Fruit fly (Drosophila melanogaster) whole organism, embryonic: ENCODE results near the gene Prosbeta6.

Source experiments
- ATbp ChIP-seq: fragments of 200-800 bp; sonication (Bioruptor generic); optimal IDR thresholded peaks from 2 replicates; lab custom pipeline; 2017; ENCODE audit warnings: missing biosample characterization, mild to moderate bottlenecking, missing genetic modification characterization, missing genetic modification reagents
- Ada2b ChIP-seq: fragments of 200-800 bp; sonication (Bioruptor generic); IDR thresholded peaks from 2 replicates; pipeline ENCODE4 v1.3.6; 2022; ENCODE audit warnings: missing biosample characterization, missing genetic modification characterization
- Antp ChIP-seq: fragments of 200-800 bp; sonication (Bioruptor generic); optimal IDR thresholded peaks from 3 replicates; lab custom pipeline; 2016; ENCODE audit warnings: missing biosample characterization, missing genetic modification characterization
- Bdp1 ChIP-seq: fragments of 200-800 bp; sonication (Bioruptor generic); optimal IDR thresholded peaks from 3 replicates; lab custom pipeline; 2016; ENCODE audit warnings: missing biosample characterization, missing genetic modification characterization
- CG10147 ChIP-seq: fragments of 200-800 bp; sonication (Bioruptor generic); optimal IDR thresholded peaks from 2 replicates; lab custom pipeline; 2019; ENCODE audit warnings: missing biosample characterization, mild to moderate bottlenecking, missing genetic modification characterization, moderate library complexity
- CG10565 ChIP-seq: fragments of 200-800 bp; sonication (Bioruptor generic); optimal IDR thresholded peaks from 3 replicates; lab custom pipeline; 2016; ENCODE audit warnings: missing biosample characterization, mild to moderate bottlenecking, missing genetic modification characterization
- CG12071 ChIP-seq: fragments of 200-800 bp; sonication (Bioruptor generic); optimal IDR thresholded peaks from 3 replicates; lab custom pipeline; 2018; ENCODE audit warnings: missing biosample characterization, mild to moderate bottlenecking, missing genetic modification characterization
- CG13424 ChIP-seq: fragments of 200-800 bp; sonication (Bioruptor generic); optimal IDR thresholded peaks from 2 replicates; lab custom pipeline; 2019; ENCODE audit warnings: missing biosample characterization, mild to moderate bottlenecking, missing genetic modification characterization, moderate library complexity
- CG15514 ChIP-seq: fragments of 200-800 bp; sonication (Bioruptor generic); optimal IDR thresholded peaks from 3 replicates; lab custom pipeline; 2017; ENCODE audit warnings: missing biosample characterization, missing genetic modification characterization, mild to moderate bottlenecking, moderate library complexity, missing genetic modification reagents
- CG15601 ChIP-seq: fragments of 200-800 bp; sonication (Bioruptor generic); optimal IDR thresholded peaks from 3 replicates; lab custom pipeline; 2019; ENCODE audit warnings: missing biosample characterization, mild to moderate bottlenecking, missing genetic modification characterization, moderate library complexity
- CG15696 ChIP-seq: fragments of 200-800 bp; sonication (Bioruptor generic); optimal IDR thresholded peaks from 2 replicates; lab custom pipeline; 2019; ENCODE audit warnings: missing biosample characterization, mild to moderate bottlenecking, missing genetic modification characterization, moderate library complexity
- CG16863 ChIP-seq: fragments of 200-800 bp; sonication (Bioruptor generic); optimal IDR thresholded peaks from 3 replicates; lab custom pipeline; 2016; ENCODE audit warnings: missing biosample characterization, missing genetic modification characterization
- CG17186 ChIP-seq: fragments of 200-800 bp; sonication (Bioruptor generic); optimal IDR thresholded peaks from 3 replicates; lab custom pipeline; 2017; ENCODE audit warnings: missing biosample characterization, missing genetic modification reagents, missing genetic modification characterization
- CG18599 ChIP-seq: fragments of 200-800 bp; sonication (Bioruptor generic); optimal IDR thresholded peaks from 3 replicates; lab custom pipeline; 2017; ENCODE audit warnings: missing biosample characterization, missing genetic modification characterization, mild to moderate bottlenecking, moderate library complexity, missing genetic modification reagents
- CG2116 ChIP-seq: fragments of 200-800 bp; sonication (Bioruptor generic); optimal IDR thresholded peaks from 3 replicates; lab custom pipeline; 2018; ENCODE audit warnings: missing biosample characterization, mild to moderate bottlenecking, missing genetic modification characterization
- CG3281 ChIP-seq: fragments of 200-800 bp; sonication (Bioruptor generic); optimal IDR thresholded peaks from 3 replicates; lab custom pipeline; 2017; ENCODE audit warnings: missing biosample characterization, mild to moderate bottlenecking, missing genetic modification characterization
- CG3407 ChIP-seq: fragments of 200-800 bp; sonication (Bioruptor generic); optimal IDR thresholded peaks from 2 replicates; lab custom pipeline; 2018; ENCODE audit warnings: missing biosample characterization, mild to moderate bottlenecking, missing genetic modification characterization
- CG43689 ChIP-seq: fragments of 200-800 bp; sonication (Bioruptor generic); IDR thresholded peaks from 2 replicates; pipeline ENCODE4 v1.3.6; 2022; ENCODE audit warnings: missing biosample characterization, missing genetic modification characterization
- CG4424 ChIP-seq: fragments of 200-800 bp; sonication (Bioruptor generic); optimal IDR thresholded peaks from 3 replicates; lab custom pipeline; 2016; ENCODE audit warnings: missing biosample characterization, missing genetic modification characterization
- CG6654 ChIP-seq: fragments of 200-800 bp; sonication (Bioruptor generic); optimal IDR thresholded peaks from 2 replicates; lab custom pipeline; 2017; ENCODE audit warnings: missing biosample characterization, mild to moderate bottlenecking, missing genetic modification characterization
- CG7963 ChIP-seq: fragments of 200-800 bp; sonication (Bioruptor generic); IDR thresholded peaks from 3 replicates; pipeline ENCODE4 v1.3.6; 2022; ENCODE audit warnings: missing biosample characterization, missing genetic modification characterization; ENCODE audit not compliant: partially characterized antibody
- CG8388 ChIP-seq: fragments of 200-800 bp; sonication (Bioruptor generic); optimal IDR thresholded peaks from 2 replicates; lab custom pipeline; 2019; ENCODE audit warnings: missing biosample characterization, mild to moderate bottlenecking, missing genetic modification characterization, moderate library complexity
- CG9437 ChIP-seq: fragments of 200-800 bp; sonication (Bioruptor generic); optimal IDR thresholded peaks from 2 replicates; lab custom pipeline; 2018; ENCODE audit warnings: missing biosample characterization, mild to moderate bottlenecking, missing genetic modification characterization
- CG9797 ChIP-seq: fragments of 200-800 bp; sonication (Bioruptor generic); optimal IDR thresholded peaks from 3 replicates; lab custom pipeline; 2018; ENCODE audit warnings: missing biosample characterization, mild to moderate bottlenecking, missing genetic modification characterization
- CG9876 ChIP-seq: fragments of 200-800 bp; sonication (Bioruptor generic); optimal IDR thresholded peaks from 2 replicates; lab custom pipeline; 2016; ENCODE audit warnings: missing biosample characterization, missing genetic modification characterization
- Camta ChIP-seq: fragments of 200-800 bp; sonication (Bioruptor generic); optimal IDR thresholded peaks from 2 replicates; lab custom pipeline; 2016; ENCODE audit warnings: missing biosample characterization, missing genetic modification characterization
- D19A ChIP-seq: fragments of 200-800 bp; optimal IDR thresholded peaks from 3 replicates; lab custom pipeline; 2019; ENCODE audit warnings: missing biosample characterization, mild to moderate bottlenecking, missing genetic modification characterization, moderate library complexity
- Doc3 ChIP-seq: fragments of 200-800 bp; sonication (Bioruptor generic); IDR thresholded peaks from 3 replicates; pipeline ENCODE4 v1.3.6; 2022; ENCODE audit warnings: missing biosample characterization, missing genetic modification characterization; ENCODE audit not compliant: partially characterized antibody
- Dp ChIP-seq: fragments of 200-800 bp; sonication (Bioruptor generic); optimal IDR thresholded peaks from 2 replicates; lab custom pipeline; 2018; ENCODE audit warnings: missing biosample characterization, mild to moderate bottlenecking, missing genetic modification characterization, moderate library complexity
- HLH4C ChIP-seq: fragments of 200-800 bp; sonication (Bioruptor generic); IDR thresholded peaks from 3 replicates; pipeline ENCODE4 v1.3.6; 2022; ENCODE audit warnings: missing biosample characterization, missing genetic modification characterization; ENCODE audit not compliant: partially characterized antibody
- HLH54F ChIP-seq: fragments of 200-800 bp; sonication (Bioruptor generic); optimal IDR thresholded peaks from 3 replicates; lab custom pipeline; 2016; ENCODE audit warnings: missing biosample characterization, missing genetic modification characterization
- HLHmδ ChIP-seq: fragments of 200-800 bp; sonication (Bioruptor generic); optimal IDR thresholded peaks from 2 replicates; lab custom pipeline; 2018; ENCODE audit warnings: missing biosample characterization, mild to moderate bottlenecking, missing genetic modification characterization, moderate library complexity
- Neu2 ChIP-seq: fragments of 200-800 bp; sonication (Bioruptor generic); optimal IDR thresholded peaks from 3 replicates; lab custom pipeline; 2016; ENCODE audit warnings: missing biosample characterization, missing genetic modification characterization, borderline replicate concordance
- Nf-YB ChIP-seq: fragments of 200-800 bp; sonication (Bioruptor generic); optimal IDR thresholded peaks from 3 replicates; lab custom pipeline; 2019; ENCODE audit warnings: missing biosample characterization, mild to moderate bottlenecking, missing genetic modification characterization, moderate library complexity
- Pdp1 ChIP-seq, 2 experiments: fragments of 200-800 bp; sonication (Bioruptor generic); optimal IDR thresholded peaks; 3 replicates each; lab custom pipeline; 2016; ENCODE audit warnings: missing biosample characterization in 2 of 2, missing genetic modification characterization in 2 of 2, mild to moderate bottlenecking in 1 of 2, moderate library complexity in 1 of 2
- Ptx1 ChIP-seq: fragments of 200-800 bp; sonication (Bioruptor generic); IDR thresholded peaks from 2 replicates; pipeline ENCODE4 v1.3.6; 2022; ENCODE audit warnings: missing biosample characterization, missing genetic modification characterization
- ap ChIP-seq: fragments of 200-800 bp; sonication (Bioruptor generic); IDR thresholded peaks from 2 replicates; pipeline ENCODE4 v1.3.6; 2022; ENCODE audit warnings: missing biosample characterization, missing genetic modification characterization
- bcd ChIP-seq: fragments of 200-800 bp; sonication (Bioruptor generic); optimal IDR thresholded peaks from 2 replicates; lab custom pipeline; 2017; ENCODE audit warnings: missing biosample characterization, mild to moderate bottlenecking, missing genetic modification characterization
- bowl ChIP-seq: fragments of 200-800 bp; sonication (Bioruptor generic); IDR thresholded peaks from 2 replicates; pipeline ENCODE4 v1.3.6; 2022; ENCODE audit warnings: missing biosample characterization, missing genetic modification characterization
- ems ChIP-seq: fragments of 200-800 bp; sonication (Bioruptor generic); optimal IDR thresholded peaks from 3 replicates; lab custom pipeline; 2016; ENCODE audit warnings: missing biosample characterization, missing genetic modification characterization
- en ChIP-seq: fragments of 200-800 bp; sonication (Bioruptor generic); optimal IDR thresholded peaks from 2 replicates; lab custom pipeline; 2016; ENCODE audit warnings: missing biosample characterization, missing genetic modification characterization
- fu2 ChIP-seq: fragments of 200-800 bp; sonication (Bioruptor generic); optimal IDR thresholded peaks from 2 replicates; lab custom pipeline; 2016; ENCODE audit warnings: missing biosample characterization, missing genetic modification characterization
- mam ChIP-seq: fragments of 200-800 bp; sonication (Bioruptor generic); optimal IDR thresholded peaks from 3 replicates; lab custom pipeline; 2016; ENCODE audit warnings: missing biosample characterization, missing genetic modification characterization
- nau ChIP-seq: fragments of 200-800 bp; sonication (Bioruptor generic); optimal IDR thresholded peaks from 3 replicates; lab custom pipeline; 2017; ENCODE audit warnings: missing biosample characterization, mild to moderate bottlenecking, missing genetic modification characterization, missing genetic modification reagents
- pho ChIP-seq: fragments of 200-800 bp; sonication (Bioruptor generic); optimal IDR thresholded peaks from 2 replicates; lab custom pipeline; 2016; ENCODE audit warnings: missing biosample characterization, missing genetic modification characterization
- phol ChIP-seq: fragments of 200-800 bp; sonication (Bioruptor generic); optimal IDR thresholded peaks from 3 replicates; lab custom pipeline; 2018; ENCODE audit warnings: missing biosample characterization, mild to moderate bottlenecking, missing genetic modification characterization, moderate library complexity
- psq ChIP-seq: fragments of 200-800 bp; sonication (Bioruptor generic); optimal IDR thresholded peaks from 2 replicates; lab custom pipeline; 2017; ENCODE audit warnings: missing biosample characterization, missing genetic modification characterization
- sisA ChIP-seq: fragments of 200-800 bp; sonication (Bioruptor generic); IDR thresholded peaks from 2 replicates; pipeline ENCODE4 v1.3.6; 2022; ENCODE audit warnings: missing biosample characterization, missing genetic modification characterization
- sna ChIP-seq: fragments of 200-800 bp; sonication (Bioruptor generic); IDR thresholded peaks from 2 replicates; pipeline ENCODE4 v1.3.6; 2022; ENCODE audit warnings: missing biosample characterization, missing genetic modification characterization; ENCODE audit not compliant: partially characterized antibody

Prosbeta6 gene

dm6 chr3L:16581201-16581705 is 29.0 kb downstream of the Prosbeta6 start, which contains the start of gene Smn (continued):
- TF ChIP-seq Bdp1 (peak; percentile 22), pho (GFP tag; lab: Kevin White, UChicago) (peak; percentile 58), CG15601 (tag; lab: Kevin White, UChicago) (peak; percentile 19), en (GFP tag; lab: Kevin White, UChicago) (peak; percentile 9), Doc3 (GFP tag; lab: Robert Waterston, UW) (peak; percentile 81), psq (GFP tag; lab: Kevin White, UChicago) (no peak), mam (GFP tag; lab: Kevin White, UChicago) (peak; percentile 73), CG4424 (GFP tag; lab: Kevin White, UChicago) (peak; percentile 37), CG10147 (peak; percentile 52), CG12071 (GFP tag; lab: Kevin White, UChicago) (no peak), CG17186 (GFP tag; lab: Kevin White, UChicago) (peak; percentile 16), CG2116 (peak; percentile 97), Dp (GFP tag; lab: Kevin White, UChicago) (peak; percentile 45), CG15514 (GFP tag; lab: Kevin White, UChicago) (peak; percentile 57), Ptx1 (GFP tag; lab: Robert Waterston, UW) (no peak; the same call in 1 of the 2 replicates), HLHmδ (GFP tag; lab: Kevin White, UChicago) (no peak), CG18599 (peak; percentile 69), CG6654 (GFP tag; lab: Kevin White, UChicago) (no peak), CG7963 (peak; percentile 64; the same call in 2 of the 3 replicates), nau (GFP tag; lab: Kevin White, UChicago) (peak; percentile 16), ATbp (GFP tag; lab: Kevin White, UChicago) (no peak), sna (GFP tag; lab: Robert Waterston, UW) (peak; percentile 73), CG3281 (peak; percentile 57), HLH54F (peak; percentile 60), Nf-YB (GFP tag; lab: Kevin White, UChicago) (peak; percentile 7), CG3407 (GFP tag; lab: Kevin White, UChicago) (peak; percentile 34), ap (GFP tag; lab: Robert Waterston, UW) (no peak), CG9437 (peak; percentile 18), CG10565 (no peak), Camta (GFP tag; lab: Kevin White, UChicago) (peak; percentile 62), Antp (GFP tag; lab: Kevin White, UChicago) (peak; percentile 22), CG16863 (GFP tag; lab: Kevin White, UChicago) (peak; percentile 52), CG8388 (GFP tag; lab: Kevin White, UChicago) (peak; percentile 34), CG13424 (tag; lab: Kevin White, UChicago) (peak; percentile 49), bcd (GFP tag; lab: Kevin White, UChicago) (no peak), bowl (GFP tag; lab: Robert Waterston, UW) (no peak), HLH4C (GFP tag; lab: Robert Waterston, UW) (peak; percentile 81), D19A (tag; lab: Kevin White, UChicago) (peak; percentile 28), phol (tag; lab: Kevin White, UChicago) (peak; percentile 59), Ada2b (GFP tag; lab: Robert Waterston, UW) (peak; percentile 15; the same call in 1 of the 2 replicates), CG43689 (GFP tag; lab: Robert Waterston, UW) (no peak), Pdp1 (GFP tag; optimal IDR thresholded peaks at IDR 0.05; lab: Kevin White, UChicago) (peak; percentile 5 to 50), CG15696 (tag; lab: Kevin White, UChicago) (peak; percentile 21), sisA (GFP tag; lab: Robert Waterston, UW) (0 out of 2 replicates have a peak, but pooled peaks have one; percentile 11), Neu2 (GFP tag; lab: Kevin White, UChicago) (peak; percentile 39), ems (GFP tag; lab: Kevin White, UChicago) (no peak), CG9797 (GFP tag; lab: Kevin White, UChicago) (no peak), fu2 (peak; percentile 51), CG9876 (GFP tag; lab: Kevin White, UChicago) (no peak)
